Fruit fly (Drosophila melanogaster): ENCODE measurements around the gene CG32228.

CG32228 gene

dm6 chr3L:20226153-20226552, 39.5 kb upstream of the CG32228 start (continued):
- TF ChIP-seq crc (GFP tag; optimal IDR thresholded peaks at IDR 0.05) (no peak), hkb (optimal IDR thresholded peaks at IDR 0.05) (peak; percentile 23), hkb (GFP tag; IDR thresholded peaks at IDR 0.05) (no peak), Oaz (GFP tag; IDR thresholded peaks at IDR 0.05) (no peak), Hmx (GFP tag; optimal IDR thresholded peaks at IDR 0.05) (no peak), Fer2 (tag; optimal IDR thresholded peaks at IDR 0.05) (no peak), CG14860 (GFP tag; IDR thresholded peaks at IDR 0.05; ENCODE audit: partially characterized antibody) (0 out of 3 replicates have a peak, but pooled peaks have one; percentile 22), CG4360 (GFP tag; IDR thresholded peaks at IDR 0.05) (peak; percentile 37; the same call in 1 of the 2 replicates), CG9932 (GFP tag; IDR thresholded peaks at IDR 0.05) (no peak), h (optimal IDR thresholded peaks at IDR 0.05) (no peak), Myb (GFP tag; optimal IDR thresholded peaks at IDR 0.05) (peak; percentile 94), CG12219 (GFP tag; optimal IDR thresholded peaks at IDR 0.05) (no peak), Lhr (GFP tag; optimal IDR thresholded peaks at IDR 0.05) (peak; percentile 36), ab (GFP tag; optimal IDR thresholded peaks at IDR 0.05) (no peak), chm (GFP tag; IDR thresholded peaks at IDR 0.05) (no peak), CG11247 (GFP tag; IDR thresholded peaks at IDR 0.05) (no peak), ewg (GFP tag; optimal IDR thresholded peaks at IDR 0.05) (peak; percentile 99), Atf-2 (GFP tag; optimal IDR thresholded peaks at IDR 0.05) (no peak), CG9817 (tag; optimal IDR thresholded peaks at IDR 0.05) (no peak), dysf (GFP tag; IDR thresholded peaks at IDR 0.05) (no peak), nerfin-2 (GFP tag; IDR thresholded peaks at IDR 0.05; ENCODE audit: partially characterized antibody) (no peak), ATbp (GFP tag; optimal IDR thresholded peaks at IDR 0.05) (no peak), CG18011 (GFP tag; optimal IDR thresholded peaks at IDR 0.05) (no peak), CG2202 (tag; optimal IDR thresholded peaks at IDR 0.05) (no peak), CG18619 (GFP tag; optimal IDR thresholded peaks at IDR 0.05) (no peak), B-H1 (GFP tag; IDR thresholded peaks at IDR 0.05) (no peak), CG5180 (GFP tag; optimal IDR thresholded peaks at IDR 0.05) (no peak), vvl (GFP tag; IDR thresholded peaks at IDR 0.05) (no peak), CG12155 (GFP tag; optimal IDR thresholded peaks at IDR 0.05) (no peak), dm (GFP tag; optimal IDR thresholded peaks at IDR 0.05) (peak; percentile 1), CG11723 (GFP tag; optimal IDR thresholded peaks at IDR 0.05) (no peak), CG14441 (GFP tag; IDR thresholded peaks at IDR 0.05) (no peak), CG1529 (GFP tag; optimal IDR thresholded peaks at IDR 0.05) (no peak), seq (GFP tag; IDR thresholded peaks at IDR 0.05) (no peak), CG10654 (GFP tag; optimal IDR thresholded peaks at IDR 0.05) (no peak), Hmr (GFP tag; optimal IDR thresholded peaks at IDR 0.05) (no peak), gce (GFP tag; IDR thresholded peaks at IDR 0.05) (no peak), Blimp-1 (GFP tag; optimal IDR thresholded peaks at IDR 0.05) (no peak), Dp (GFP tag; optimal IDR thresholded peaks at IDR 0.05) (peak; percentile 72), lmd (GFP tag; IDR thresholded peaks at IDR 0.05) (no peak), CG14050 (GFP tag; IDR thresholded peaks at IDR 0.05) (no peak), CG17385 (GFP tag; optimal IDR thresholded peaks at IDR 0.05) (no peak), nmo (GFP tag; optimal IDR thresholded peaks at IDR 0.05) (peak; percentile 38), B-H2 (GFP tag; optimal IDR thresholded peaks at IDR 0.05) (no peak), emc (GFP tag; optimal IDR thresholded peaks at IDR 0.05) (no peak), CG17612 (GFP tag; IDR thresholded peaks at IDR 0.05) (no peak), CG14667 (GFP tag; IDR thresholded peaks at IDR 0.05) (no peak), Pdp1 (GFP tag; optimal IDR thresholded peaks at IDR 0.05) (no peak), pho (GFP tag; optimal IDR thresholded peaks at IDR 0.05) (no peak), CG9215 (GFP tag; IDR thresholded peaks at IDR 0.05) (no peak), sug (tag; optimal IDR thresholded peaks at IDR 0.05) (no peak), CG13123 (GFP tag; optimal IDR thresholded peaks at IDR 0.05) (no peak), CG15696 (tag; optimal IDR thresholded peaks at IDR 0.05) (no peak)
